Worm (Caenorhabditis elegans) whole organism, late embryonic: Measurements from ENCODE around the gene ttr-5.

Experiments used
- ceh-31 ChIP-seq: sonication (generic microtip); optimal IDR thresholded peaks from 2 replicates; lab custom pipeline; 2016; ENCODE audit warnings: missing genetic modification characterization, missing compliant biosample characterization
- elt-2 ChIP-seq: sonication (generic microtip); optimal IDR thresholded peaks from 2 replicates; lab custom pipeline; 2016; ENCODE audit warnings: missing genetic modification reagents, missing genetic modification characterization, missing compliant biosample characterization
- unc-86 ChIP-seq: sonication (generic microtip); optimal IDR thresholded peaks from 2 replicates; lab custom pipeline; 2016; ENCODE audit warnings: missing genetic modification characterization, missing compliant biosample characterization

DNA sequence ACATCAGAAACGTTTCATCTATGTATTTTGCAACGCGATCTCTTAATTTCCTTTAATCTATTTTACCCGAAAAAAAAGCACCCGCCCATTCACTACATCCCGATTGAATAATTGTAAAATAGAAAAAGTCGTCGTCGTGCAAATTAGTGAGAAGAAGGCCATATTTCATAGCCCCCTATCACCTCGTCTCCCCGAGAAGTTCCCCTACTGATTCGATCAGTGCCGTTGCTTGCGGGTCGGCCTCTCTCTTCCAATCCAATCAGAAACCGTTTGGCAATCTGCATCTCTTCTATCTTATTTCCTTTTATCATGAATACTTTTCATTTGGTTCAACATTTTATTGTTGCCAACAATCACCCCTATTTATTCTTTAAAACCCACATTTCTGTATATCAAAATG lies 31.0 kb upstream of the ttr-5 start:
- no peak for TF ChIP-seq ceh-31
- TF ChIP-seq elt-2 (tag; lab: Kevin White, UChicago) = no peak
- TF ChIP-seq unc-86 (tag; lab: Kevin White, UChicago) = no peak
